Worm (Caenorhabditis elegans) whole organism, L2 larva: ENCODE data around the gene C49F8.14.

Experiments
- fos-1 ChIP-seq: fragments of 150-350 bp; optimal IDR thresholded peaks from 2 replicates; lab custom pipeline; 2014; ENCODE audit warnings: missing biosample characterization, missing genetic modification characterization
- lin-11 ChIP-seq: fragments of 150-350 bp; sonication (generic microtip); optimal IDR thresholded peaks from 2 replicates; lab custom pipeline; 2014; ENCODE audit warnings: missing biosample characterization, missing genetic modification characterization, inconsistent platforms, mixed read lengths
- lin-39 ChIP-seq: fragments of 150-350 bp; optimal IDR thresholded peaks from 2 replicates; lab custom pipeline; 2014; ENCODE audit warnings: missing biosample characterization, missing genetic modification reagents, missing genetic modification characterization
- nhr-11 ChIP-seq: fragments of 150-350 bp; optimal IDR thresholded peaks from 2 replicates; lab custom pipeline; 2014; ENCODE audit warnings: missing biosample characterization, missing genetic modification characterization
- ztf-4 ChIP-seq: fragments of 150-350 bp; optimal IDR thresholded peaks from 2 replicates; lab custom pipeline; 2014; ENCODE audit warnings: missing biosample characterization, missing genetic modification characterization

DNA sequence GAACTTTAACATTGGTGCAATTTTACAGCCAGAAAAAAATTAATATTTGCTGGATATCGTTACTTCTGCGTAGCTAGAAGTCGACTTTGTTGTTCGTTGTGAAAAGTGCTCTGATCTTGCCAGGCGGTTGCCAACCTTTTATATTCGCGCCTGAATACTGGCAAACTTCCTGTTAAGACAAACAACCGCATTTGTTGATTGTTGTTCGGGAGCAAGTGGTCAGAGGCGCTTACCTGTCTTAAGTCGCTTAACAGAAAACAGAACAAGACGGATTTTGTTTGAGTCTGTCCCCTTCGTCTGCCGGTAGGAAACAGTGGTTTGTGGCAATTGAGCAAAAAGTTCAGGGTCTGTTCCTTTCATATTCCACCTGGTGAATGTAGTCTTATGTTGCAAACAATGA is 14.3 kb downstream of the C49F8.14 start, which contains the start of gene C49F8.15:
- no peak for TF ChIP-seq ztf-4 (tag; lab: Kevin White, UChicago)
- TF ChIP-seq lin-39 (tag; lab: Kevin White, UChicago) = no peak
- no peak for TF ChIP-seq nhr-11 (tag; lab: Kevin White, UChicago)
- no peak for TF ChIP-seq fos-1 (tag; lab: Kevin White, UChicago)
- TF ChIP-seq lin-11 (tag; lab: Kevin White, UChicago) = no peak
